Worm (Caenorhabditis elegans): ENCODE data around the gene clc-22.

DNA sequence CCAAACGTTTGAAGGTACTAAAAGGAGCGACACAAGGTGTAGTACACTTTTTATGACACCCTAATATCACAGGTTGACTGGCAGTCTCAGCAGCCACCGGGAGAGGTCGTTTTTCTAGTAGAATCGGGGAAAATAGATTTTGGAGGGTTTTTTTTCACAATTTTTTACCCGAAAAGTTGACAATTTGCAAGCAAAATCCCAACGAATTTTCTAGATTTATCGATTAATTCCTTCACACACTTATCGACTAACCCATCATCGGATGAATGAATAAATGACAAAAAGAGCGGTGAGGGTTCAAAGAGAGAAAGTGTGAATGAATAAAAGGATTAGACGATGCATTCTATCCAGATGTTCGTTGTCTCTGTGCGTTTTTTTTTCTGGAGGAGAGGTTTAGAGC, 39.9 kb downstream of the clc-22 start:
- TF ChIP-seq gei-17 (GFP tag; optimal IDR thresholded peaks at IDR 0.05) (no peak), pha-4 (tag; optimal IDR thresholded peaks at IDR 0.05) (no peak), efl-1 (GFP tag; optimal IDR thresholded peaks at IDR 0.05) (no peak), ekl-4 (GFP tag; IDR thresholded peaks at IDR 0.05) (no peak), rpc-1 (optimal IDR thresholded peaks at IDR 0.05) (no peak), rpc-1 (tag; optimal IDR thresholded peaks at IDR 0.05) (no peak), Y53F4B.3 (GFP tag; IDR thresholded peaks at IDR 0.05) (no peak), lin-40 (tag; optimal IDR thresholded peaks at IDR 0.05) (no peak), ztf-26 (tag; optimal IDR thresholded peaks at IDR 0.05) (no peak), F37B4.10 (GFP tag; IDR thresholded peaks at IDR 0.05) (no peak), K11D2.4 (GFP tag; IDR thresholded peaks at IDR 0.05) (no peak), Y67H2A.10 (GFP tag; conservative IDR thresholded peaks at IDR 0.05) (no peak), F55B11.4 (tag; optimal IDR thresholded peaks at IDR 0.05; ENCODE audit: borderline replicate concordance, insufficient read depth) (no peak), rcor-1 (GFP tag; IDR thresholded peaks at IDR 0.05) (no peak)

All from whole organism, young adult.